Fruit fly (Drosophila melanogaster) whole organism, prepupa: ENCODE measurements around the gene CG6126.

Source experiments
- CG9139 ChIP-seq: fragments of 200-800 bp; sonication (Bioruptor generic); optimal IDR thresholded peaks from 3 replicates; lab custom pipeline; 2017; ENCODE audit warnings: missing biosample characterization, mild to moderate bottlenecking, missing genetic modification characterization
- Eip93F ChIP-seq: fragments of 200-800 bp; sonication (Bioruptor generic); optimal IDR thresholded peaks from 2 replicates; lab custom pipeline; 2016; ENCODE audit warnings: missing biosample characterization, mild to moderate bottlenecking, missing genetic modification characterization

dm6 chr3R:16176526-16176925, 26.4 kb downstream of the CG6126 start:
- TF ChIP-seq Eip93F (no peak), CG9139 (no peak)
